Worm (Caenorhabditis elegans) whole organism, L1 larva: ENCODE results near the gene C04C3.9.

Experiments
- aha-1 ChIP-seq: fragments of 150-350 bp; optimal IDR thresholded peaks from 2 replicates; lab custom pipeline; 2014; ENCODE audit warnings: missing biosample characterization, missing genetic modification characterization
- ceh-88 ChIP-seq: fragments of 200-800 bp; sonication (Bioruptor generic); IDR thresholded peaks from 2 replicates; pipeline ENCODE4 v1.3.6; 2022; ENCODE audit warnings: missing genetic modification characterization, missing compliant biosample characterization
- lin-13 ChIP-seq: fragments of 150-350 bp; optimal IDR thresholded peaks from 2 replicates; lab custom pipeline; 2014; ENCODE audit warnings: missing biosample characterization, missing genetic modification reagents, missing genetic modification characterization
- snpc-4 ChIP-seq: fragments of 150-350 bp; optimal IDR thresholded peaks from 2 replicates; lab custom pipeline; 2014; ENCODE audit warnings: missing biosample characterization, missing genetic modification characterization
- unc-30 ChIP-seq: sonication (generic microtip); optimal IDR thresholded peaks from 2 replicates; lab custom pipeline; 2017; ENCODE audit warnings: missing biosample characterization, missing genetic modification characterization
- unc-86 ChIP-seq: sonication (generic microtip); optimal IDR thresholded peaks from 2 replicates; lab custom pipeline; 2016; ENCODE audit warnings: missing genetic modification characterization, missing compliant biosample characterization

DNA sequence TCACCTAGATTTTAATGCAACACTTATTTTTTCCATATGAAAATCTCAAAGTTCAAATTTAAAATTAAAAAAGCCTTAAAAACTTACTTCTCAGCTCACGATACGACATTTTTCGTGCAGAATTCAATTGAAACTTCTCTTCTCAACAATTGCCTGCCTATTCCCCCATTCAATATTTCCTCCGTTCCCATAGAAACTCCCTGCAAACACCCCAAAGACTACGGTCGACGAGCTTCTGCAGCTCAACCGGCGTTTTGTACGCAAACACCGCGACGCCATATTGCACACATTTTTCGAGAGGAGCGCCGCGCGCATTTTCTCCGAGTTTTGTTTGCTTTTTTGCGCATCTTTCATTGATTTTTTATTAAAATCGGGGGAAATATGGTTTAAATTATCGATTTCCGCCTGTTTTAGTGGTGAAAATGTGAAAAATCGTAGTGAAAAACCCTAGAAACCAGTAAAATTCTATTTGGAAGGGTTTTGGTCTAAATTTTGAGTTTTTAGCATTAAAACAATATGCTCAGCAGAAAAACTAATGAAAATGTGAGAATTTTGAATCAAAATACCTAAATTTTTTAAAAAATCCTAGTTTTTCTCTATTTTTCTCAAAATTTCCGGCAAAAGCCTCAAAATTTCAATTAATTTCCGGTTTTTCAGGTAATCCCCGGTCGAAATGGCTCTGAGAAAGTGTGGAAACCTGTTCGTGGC lies 29.2 kb downstream of the C04C3.9 start, which contains the start of the genes dyf-3 and pdhb-1:
- TF ChIP-seq snpc-4 (tag; lab: Kevin White, UChicago) (no peak), ceh-88 (no peak), aha-1 (tag; lab: Kevin White, UChicago) (no peak), unc-86 (peak; percentile 11), lin-13 (GFP tag; lab: Kevin White, UChicago) (no peak), unc-30 (tag; lab: Kevin White, UChicago) (no peak)
